Worm (Caenorhabditis elegans) whole organism, L3 larva: Measurements from ENCODE around the gene C35A5.5.

Source experiments
- ama-1 ChIP-seq: fragments of 150-350 bp; optimal IDR thresholded peaks from 2 replicates; lab custom pipeline; 2018
- elt-1 ChIP-seq: fragments of 150-350 bp; optimal IDR thresholded peaks from 2 replicates; lab custom pipeline; 2014; ENCODE audit warnings: missing biosample characterization, missing genetic modification characterization
- hmg-11 ChIP-seq: sonication (generic microtip); optimal IDR thresholded peaks from 2 replicates; lab custom pipeline; 2016; ENCODE audit warnings: missing genetic modification characterization, missing compliant biosample characterization
- nhr-25 ChIP-seq: sonication (generic microtip); optimal IDR thresholded peaks from 2 replicates; lab custom pipeline; 2017; ENCODE audit warnings: missing biosample characterization, missing genetic modification characterization
- nhr-28 ChIP-seq: fragments of 150-350 bp; optimal IDR thresholded peaks from 2 replicates; lab custom pipeline; 2014; ENCODE audit warnings: missing biosample characterization, missing genetic modification characterization
- nhr-77 ChIP-seq: fragments of 150-350 bp; optimal IDR thresholded peaks from 2 replicates; lab custom pipeline; 2014; ENCODE audit warnings: missing biosample characterization, missing genetic modification characterization
- pqm-1 ChIP-seq: fragments of 150-350 bp; optimal IDR thresholded peaks from 2 replicates; lab custom pipeline; 2017; ENCODE audit warnings: missing biosample characterization, missing genetic modification characterization, inconsistent platforms
- skn-1 ChIP-seq: fragments of 150-350 bp; optimal IDR thresholded peaks from 2 replicates; lab custom pipeline; 2014; ENCODE audit warnings: missing biosample characterization, missing genetic modification characterization
- snpc-4 ChIP-seq: fragments of 150-350 bp; optimal IDR thresholded peaks from 2 replicates; lab custom pipeline; 2014; ENCODE audit warnings: missing biosample characterization, missing genetic modification characterization
- unc-62 ChIP-seq: fragments of 150-350 bp; sonication (generic microtip); optimal IDR thresholded peaks from 4 replicates; lab custom pipeline; 2014; ENCODE audit warnings: missing biosample characterization, missing genetic modification reagents, missing genetic modification characterization

DNA sequence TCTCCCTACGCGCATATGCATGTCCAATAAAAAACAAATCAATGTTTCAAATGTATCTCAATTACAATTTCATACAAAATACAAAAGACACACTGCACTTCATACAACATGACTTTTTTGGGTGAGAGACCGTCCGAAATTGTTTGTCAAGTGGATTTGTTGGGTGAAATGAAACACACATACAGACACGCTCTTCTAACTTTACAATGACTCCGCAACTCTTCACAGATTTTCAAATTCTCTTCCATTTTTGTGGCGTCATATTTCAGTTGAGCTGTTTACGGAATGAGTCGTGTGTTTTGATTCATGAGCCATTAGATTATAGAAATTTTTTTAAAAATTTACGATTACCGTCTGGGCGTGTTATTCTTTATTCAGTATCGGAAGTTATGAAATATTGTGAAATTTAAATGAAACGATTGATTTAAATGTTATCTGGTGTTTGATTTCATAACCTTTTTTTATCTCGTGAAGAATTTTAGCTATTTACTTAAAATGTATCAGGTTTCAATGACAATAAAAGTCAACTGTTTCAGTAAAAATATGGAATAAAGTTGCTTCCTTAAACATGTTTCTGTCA lies 28.7 kb upstream of the C35A5.5 start:
- no peak for TF ChIP-seq snpc-4 (tag; lab: Kevin White, UChicago)
- TF ChIP-seq ama-1 = peak; percentile 95
- no peak for TF ChIP-seq hmg-11 (tag; lab: Kevin White, UChicago)
- TF ChIP-seq skn-1 (tag; lab: Kevin White, UChicago) = no peak
- no peak for TF ChIP-seq nhr-28 (tag; lab: Kevin White, UChicago)
- no peak for TF ChIP-seq nhr-77 (tag; lab: Kevin White, UChicago)
- no peak for TF ChIP-seq elt-1 (tag; lab: Kevin White, UChicago)
- TF ChIP-seq nhr-25 (tag; lab: Kevin White, UChicago) = no peak
- TF ChIP-seq pqm-1 (tag; lab: Kevin White, UChicago) = no peak
- no peak for TF ChIP-seq unc-62
